Fruit fly (Drosophila melanogaster) whole organism: Measurements from ENCODE around the gene bip1.

Experiments used
- CG8478 ChIP-seq: fragments of >200 bp; optimal IDR thresholded peaks from 2 replicates; lab custom pipeline; 2018; ENCODE audit warnings: inconsistent platforms
- Dll ChIP-seq: fragments of >200 bp; optimal IDR thresholded peaks from 2 replicates; lab custom pipeline; 2017
- EcR ChIP-seq, 2 experiments: fragments of >200 bp; optimal IDR thresholded peaks; 2 replicates each; lab custom pipeline; 2017; ENCODE audit warnings: missing biosample characterization in 2 of 2, missing genetic modification characterization in 2 of 2, missing genetic modification reagents in 2 of 2
- pan ChIP-seq: fragments of >200 bp; optimal IDR thresholded peaks from 2 replicates; lab custom pipeline; 2017
- psq ChIP-seq: fragments of >200 bp; optimal IDR thresholded peaks from 2 replicates; lab custom pipeline; 2017
- usp ChIP-seq: fragments of >200 bp; optimal IDR thresholded peaks from 2 replicates; lab custom pipeline; 2017; ENCODE audit warnings: missing biosample characterization, missing genetic modification characterization, mixed read lengths

- no peak for TF ChIP-seq EcR (GFP tag; optimal IDR thresholded peaks at IDR 0.05; lab: Kevin White, UChicago)
- no peak for TF ChIP-seq CG8478
- TF ChIP-seq psq (lab: Kevin White, UChicago), result no peak
- no peak for TF ChIP-seq pan
- TF ChIP-seq Dll (lab: Kevin White, UChicago), result no peak
- no peak for TF ChIP-seq usp (GFP tag; lab: Kevin White, UChicago)
Measured at dm6 chr3L:8037693-8038092, 20.8 kb downstream of the bip1 start.
